Fruit fly (Drosophila melanogaster): ENCODE data around the gene CG11122.
A peak's percentile ranks its signal among the peaks of the same experiment; 100 is the strongest.

The CG11122 gene

dm6 chrX:11147553-11148067, 23.1 kb upstream of the CG11122 start (continued):
- TF ChIP-seq Eip93F (GFP tag; optimal IDR thresholded peaks at IDR 0.05) (no peak), topi (GFP tag; optimal IDR thresholded peaks at IDR 0.05) (no peak), OdsH (GFP tag; optimal IDR thresholded peaks at IDR 0.05) (no peak), CG6854 (GFP tag; optimal IDR thresholded peaks at IDR 0.05) (no peak), CG6163 (GFP tag; IDR thresholded peaks at IDR 0.05) (0 out of 3 replicates have a peak, but pooled peaks have one; percentile 5), CG6808 (GFP tag; optimal IDR thresholded peaks at IDR 0.05) (peak; percentile 3), achi (GFP tag; optimal IDR thresholded peaks at IDR 0.05) (no peak), Smox (GFP tag; optimal IDR thresholded peaks at IDR 0.05) (no peak), pdm3 (GFP tag; optimal IDR thresholded peaks at IDR 0.05) (no peak), CG10669 (GFP tag; optimal IDR thresholded peaks at IDR 0.05) (no peak), acj6 (GFP tag; optimal IDR thresholded peaks at IDR 0.05) (no peak), dac (GFP tag; optimal IDR thresholded peaks at IDR 0.05) (no peak), CG6276 (GFP tag; optimal IDR thresholded peaks at IDR 0.05) (peak; percentile 13), salr (GFP tag; optimal IDR thresholded peaks at IDR 0.05) (no peak), ss (GFP tag; optimal IDR thresholded peaks at IDR 0.05) (no peak), spab (GFP tag; optimal IDR thresholded peaks at IDR 0.05) (no peak), CG16779 (tag; optimal IDR thresholded peaks at IDR 0.05) (no peak), Ets21C (GFP tag; optimal IDR thresholded peaks at IDR 0.05) (no peak)

- no peak for TF ChIP-seq CG8319 (GFP tag; optimal IDR thresholded peaks at IDR 0.05)
- TF ChIP-seq OdsH (GFP tag; optimal IDR thresholded peaks at IDR 0.05): peak; percentile 7
- peak in 1 of 2 experiments; percentile 61 for TF ChIP-seq ss (GFP tag; optimal IDR thresholded peaks at IDR 0.05)
- peak; percentile 44 for TF ChIP-seq CG10669 (GFP tag; optimal IDR thresholded peaks at IDR 0.05)
- peak; percentile 16 for TF ChIP-seq Met (GFP tag; optimal IDR thresholded peaks at IDR 0.05)
- TF ChIP-seq CG15336 (GFP tag; IDR thresholded peaks at IDR 0.05): 0 out of 2 replicates have a peak, but pooled peaks have one; percentile 14
- TF ChIP-seq CG6276 (GFP tag; optimal IDR thresholded peaks at IDR 0.05): no peak
- TF ChIP-seq CG6854 (GFP tag; optimal IDR thresholded peaks at IDR 0.05): no peak
- peak; percentile 44 for TF ChIP-seq dsx (GFP tag; optimal IDR thresholded peaks at IDR 0.05; ENCODE audit: poor library complexity, severe bottlenecking)
- TF ChIP-seq fd59A (GFP tag; optimal IDR thresholded peaks at IDR 0.05): no peak
- TF ChIP-seq Sox15 (GFP tag; optimal IDR thresholded peaks at IDR 0.05): no peak
- peak; percentile 8 for TF ChIP-seq Smox (GFP tag; optimal IDR thresholded peaks at IDR 0.05)
- peak; percentile 30 for TF ChIP-seq CG31627 (GFP tag; optimal IDR thresholded peaks at IDR 0.05)
- TF ChIP-seq CG8632 (GFP tag; optimal IDR thresholded peaks at IDR 0.05): no peak
- peak; percentile 25 for TF ChIP-seq Hr4 (GFP tag; optimal IDR thresholded peaks at IDR 0.05)
- no peak for TF ChIP-seq net (GFP tag; optimal IDR thresholded peaks at IDR 0.05)
- TF ChIP-seq CG6792 (GFP tag; optimal IDR thresholded peaks at IDR 0.05): no peak
- peak; percentile 50 for TF ChIP-seq acj6 (GFP tag; optimal IDR thresholded peaks at IDR 0.05)
- no peak for TF ChIP-seq spab (GFP tag; optimal IDR thresholded peaks at IDR 0.05)
- TF ChIP-seq cyc (GFP tag; optimal IDR thresholded peaks at IDR 0.05): peak; percentile 1
- peak; percentile 37 for TF ChIP-seq CG3919 (GFP tag; optimal IDR thresholded peaks at IDR 0.05)
- TF ChIP-seq Eip93F (GFP tag; optimal IDR thresholded peaks at IDR 0.05): no peak
- peak; percentile 20 for TF ChIP-seq Sox102F (GFP tag; optimal IDR thresholded peaks at IDR 0.05)
- no peak for TF ChIP-seq dac (GFP tag; optimal IDR thresholded peaks at IDR 0.05)
- TF ChIP-seq Gug (GFP tag; IDR thresholded peaks at IDR 0.05): 0 out of 2 replicates have a peak, but pooled peaks have one; percentile 9
- peak; percentile 29 for TF ChIP-seq CG3032 (tag; optimal IDR thresholded peaks at IDR 0.05)
- no peak for TF ChIP-seq CG1621 (tag; optimal IDR thresholded peaks at IDR 0.05)
- TF ChIP-seq Eip78C (GFP tag): peak; percentile 62
- TF ChIP-seq CG32006 (GFP tag; optimal IDR thresholded peaks at IDR 0.05): peak; percentile 30
- TF ChIP-seq lz (GFP tag; optimal IDR thresholded peaks at IDR 0.05): peak; percentile 15
- TF ChIP-seq CG11762 (GFP tag; optimal IDR thresholded peaks at IDR 0.05; ENCODE audit: insufficient read depth): no peak
- TF ChIP-seq Hr39 (GFP tag; optimal IDR thresholded peaks at IDR 0.05): peak; percentile 20
- TF ChIP-seq CG6163 (GFP tag; IDR thresholded peaks at IDR 0.05): peak; percentile 77
- no peak for TF ChIP-seq Lpt (GFP tag; optimal IDR thresholded peaks at IDR 0.05)
- peak; percentile 6 for TF ChIP-seq CG34406 (GFP tag; optimal IDR thresholded peaks at IDR 0.05)
- TF ChIP-seq Hr38 (GFP tag; optimal IDR thresholded peaks at IDR 0.05): no peak
- TF ChIP-seq CG11902 (GFP tag; optimal IDR thresholded peaks at IDR 0.05): no peak
- TF ChIP-seq eg (GFP tag; IDR thresholded peaks at IDR 0.05): peak; percentile 76
- TF ChIP-seq Sox14 (GFP tag; optimal IDR thresholded peaks at IDR 0.05): peak; percentile 7
- no peak for TF ChIP-seq CG11294 (GFP tag; IDR thresholded peaks at IDR 0.05)
- TF ChIP-seq svp (GFP tag): peak; percentile 76
These were observed 22.2 kb upstream of the CG11122 start for dm6 chrX:11146598-11147176.
